Worm (Caenorhabditis elegans) whole organism, L4 larva: ENCODE data around the gene B0336.12.

ENCODE experiments used
- R02D3.7 ChIP-seq: fragments of 150-350 bp; sonication (generic microtip); optimal IDR thresholded peaks from 3 replicates; lab custom pipeline; 2014; ENCODE audit warnings: missing biosample characterization, missing genetic modification characterization
- T26A8.4 ChIP-seq: fragments of 200-800 bp; sonication (Bioruptor generic); IDR thresholded peaks from 2 replicates; pipeline ENCODE4 v1.3.6; 2022; ENCODE audit warnings: missing genetic modification characterization, missing compliant biosample characterization
- ceh-82 ChIP-seq: sonication (generic microtip); optimal IDR thresholded peaks from 2 replicates; lab custom pipeline; 2017; ENCODE audit warnings: missing biosample characterization, missing genetic modification characterization
- lin-13 ChIP-seq: fragments of 150-350 bp; optimal IDR thresholded peaks from 2 replicates; lab custom pipeline; 2014; ENCODE audit warnings: missing biosample characterization, missing genetic modification reagents, missing genetic modification characterization
- snpc-4 ChIP-seq: fragments of 150-350 bp; optimal IDR thresholded peaks from 2 replicates; lab custom pipeline; 2014; ENCODE audit warnings: missing biosample characterization, missing genetic modification characterization

DNA sequence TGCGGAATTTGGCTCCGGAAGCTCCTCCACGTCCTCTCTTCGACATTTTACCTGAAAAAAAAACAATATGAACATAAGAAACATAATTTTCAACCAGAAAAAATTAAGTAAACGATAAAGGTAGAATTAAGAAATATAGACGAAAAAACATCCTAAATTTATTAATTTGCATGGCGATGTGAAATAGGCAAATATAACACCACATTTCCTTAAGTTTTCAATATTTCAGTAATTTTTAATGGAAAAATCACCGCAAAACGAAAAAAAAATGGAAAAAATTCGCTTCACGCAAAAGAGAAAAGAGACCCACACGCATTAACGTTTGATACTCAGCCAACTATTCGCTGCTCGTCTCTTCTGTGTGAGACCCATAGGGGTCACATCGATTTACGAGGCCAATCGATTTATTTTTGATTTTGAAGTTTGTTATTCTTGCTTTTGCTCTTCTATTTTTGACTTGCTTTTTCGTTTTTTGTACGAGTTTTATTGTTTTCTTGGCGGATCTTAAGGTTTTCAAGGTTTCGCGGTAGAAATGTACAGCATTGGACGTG, 3.8 kb downstream of the B0336.12 start, which contains the start of gene rpl-23:
- no peak for TF ChIP-seq ceh-82
- TF ChIP-seq R02D3.7, result peak; percentile 96
- TF ChIP-seq T26A8.4 (GFP tag; lab: Robert Waterston, UW), result peak; percentile 84
- peak; percentile 90 for TF ChIP-seq lin-13
- no peak for TF ChIP-seq snpc-4
